Worm (Caenorhabditis elegans) whole organism, L2 larva: ENCODE data around the gene fbxa-169.

Source experiments
- C34F6.9 ChIP-seq: fragments of 150-350 bp; optimal IDR thresholded peaks from 2 replicates; lab custom pipeline; 2014; ENCODE audit warnings: missing biosample characterization, missing genetic modification characterization
- R02D3.7 ChIP-seq: fragments of 150-350 bp; optimal IDR thresholded peaks from 2 replicates; lab custom pipeline; 2014; ENCODE audit warnings: missing biosample characterization, missing genetic modification characterization
- Y55F3AM.14 ChIP-seq: fragments of 200-800 bp; sonication (Bioruptor generic); optimal IDR thresholded peaks from 2 replicates; lab custom pipeline; 2018; ENCODE audit warnings: mild to moderate bottlenecking, missing genetic modification characterization, missing compliant biosample characterization
- ZK546.5 ChIP-seq: sonication (generic microtip); optimal IDR thresholded peaks from 2 replicates; lab custom pipeline; 2017; ENCODE audit warnings: missing biosample characterization, missing genetic modification characterization
- alr-1 ChIP-seq: fragments of 150-350 bp; optimal IDR thresholded peaks from 2 replicates; lab custom pipeline; 2014; ENCODE audit warnings: missing biosample characterization, missing genetic modification characterization
- aly-2 ChIP-seq: fragments of 150-350 bp; optimal IDR thresholded peaks from 2 replicates; lab custom pipeline; 2014; ENCODE audit warnings: missing biosample characterization, missing genetic modification characterization
- ama-1 ChIP-seq: fragments of 150-350 bp; optimal IDR thresholded peaks from 2 replicates; lab custom pipeline; 2018; ENCODE audit warnings: inconsistent platforms
- blmp-1 ChIP-seq: sonication (generic microtip); optimal IDR thresholded peaks from 2 replicates; lab custom pipeline; 2017; ENCODE audit warnings: missing genetic modification characterization, mild to moderate bottlenecking, missing compliant biosample characterization, antibody characterized with exemption, moderate library complexity; ENCODE audit not compliant: insufficient read depth
- crh-2 ChIP-seq: sonication (generic microtip); optimal IDR thresholded peaks from 2 replicates; lab custom pipeline; 2017; ENCODE audit warnings: missing biosample characterization, missing genetic modification characterization
- dmd-4 ChIP-seq: sonication (generic microtip); optimal IDR thresholded peaks from 2 replicates; lab custom pipeline; 2017; ENCODE audit warnings: missing biosample characterization, missing genetic modification characterization
- egl-27 ChIP-seq: sonication (generic microtip); optimal IDR thresholded peaks from 3 replicates; lab custom pipeline; 2017; ENCODE audit warnings: missing biosample characterization, missing genetic modification reagents, missing genetic modification characterization
- elt-3 ChIP-seq: sonication (generic microtip); optimal IDR thresholded peaks from 2 replicates; lab custom pipeline; 2017; ENCODE audit warnings: missing biosample characterization, missing genetic modification characterization
- fos-1 ChIP-seq: fragments of 150-350 bp; optimal IDR thresholded peaks from 2 replicates; lab custom pipeline; 2014; ENCODE audit warnings: missing biosample characterization, missing genetic modification characterization
- gmeb-1 ChIP-seq: fragments of 150-350 bp; optimal IDR thresholded peaks from 2 replicates; lab custom pipeline; 2014; ENCODE audit warnings: missing biosample characterization, missing genetic modification characterization
- lin-11 ChIP-seq: fragments of 150-350 bp; sonication (generic microtip); optimal IDR thresholded peaks from 2 replicates; lab custom pipeline; 2014; ENCODE audit warnings: missing biosample characterization, missing genetic modification characterization, inconsistent platforms, mixed read lengths
- lin-39 ChIP-seq: fragments of 150-350 bp; optimal IDR thresholded peaks from 2 replicates; lab custom pipeline; 2014; ENCODE audit warnings: missing biosample characterization, missing genetic modification reagents, missing genetic modification characterization
- lsy-2 ChIP-seq, 2 experiments: fragments of 150-350 bp in 1 of 2; sonication (generic microtip) in 1 of 2; optimal IDR thresholded peaks; 2 replicates each; lab custom pipeline; 2014 to 2017; ENCODE audit warnings: missing biosample characterization in 2 of 2, missing genetic modification characterization in 2 of 2
- mab-5 ChIP-seq: fragments of 150-350 bp; optimal IDR thresholded peaks from 2 replicates; lab custom pipeline; 2014; ENCODE audit warnings: missing biosample characterization, missing genetic modification characterization
- mdl-1 ChIP-seq, 2 experiments: fragments of 150-350 bp in 1 of 2; sonication (generic microtip) in 1 of 2; optimal IDR thresholded peaks; 2 replicates each; lab custom pipeline; 2017; ENCODE audit warnings: missing biosample characterization in 2 of 2, missing genetic modification characterization in 2 of 2
- nhr-10 ChIP-seq: sonication (generic microtip); optimal IDR thresholded peaks from 2 replicates; lab custom pipeline; 2017; ENCODE audit warnings: missing biosample characterization, missing genetic modification characterization
- nhr-12 ChIP-seq: fragments of 150-350 bp; optimal IDR thresholded peaks from 2 replicates; lab custom pipeline; 2014; ENCODE audit warnings: missing biosample characterization, missing genetic modification characterization
- nhr-129 ChIP-seq: fragments of 150-350 bp; optimal IDR thresholded peaks from 2 replicates; lab custom pipeline; 2014; ENCODE audit warnings: missing biosample characterization, missing genetic modification characterization
- nhr-21 ChIP-seq: fragments of 150-350 bp; optimal IDR thresholded peaks from 2 replicates; lab custom pipeline; 2014; ENCODE audit warnings: missing biosample characterization, missing genetic modification characterization
- nhr-237 ChIP-seq: fragments of 150-350 bp; optimal IDR thresholded peaks from 2 replicates; lab custom pipeline; 2014; ENCODE audit warnings: missing biosample characterization, missing genetic modification characterization
- nhr-25 ChIP-seq: fragments of 150-350 bp; sonication (generic microtip); optimal IDR thresholded peaks from 3 replicates; lab custom pipeline; 2014; ENCODE audit warnings: missing biosample characterization, missing genetic modification characterization
- nhr-6 ChIP-seq: fragments of 150-350 bp; optimal IDR thresholded peaks from 2 replicates; lab custom pipeline; 2014; ENCODE audit warnings: missing biosample characterization, missing genetic modification characterization
- nhr-77 ChIP-seq: fragments of 150-350 bp; optimal IDR thresholded peaks from 2 replicates; lab custom pipeline; 2014; ENCODE audit warnings: missing biosample characterization, missing genetic modification characterization
- peb-1 ChIP-seq: fragments of 150-350 bp; optimal IDR thresholded peaks from 2 replicates; lab custom pipeline; 2014; ENCODE audit warnings: missing biosample characterization, missing genetic modification characterization
- sem-4 ChIP-seq: fragments of 150-350 bp; optimal IDR thresholded peaks from 2 replicates; lab custom pipeline; 2014; ENCODE audit warnings: missing biosample characterization, missing genetic modification reagents, missing genetic modification characterization
- sma-9 ChIP-seq, 2 experiments: fragments of 150-350 bp in 1 of 2; sonication (generic microtip) in 1 of 2; optimal IDR thresholded peaks; 2 replicates each; lab custom pipeline; 2014 to 2016; ENCODE audit warnings: missing genetic modification characterization in 2 of 2, mild to moderate bottlenecking in 1 of 2, missing biosample characterization in 1 of 2, missing compliant biosample characterization in 1 of 2, missing genetic modification reagents in 1 of 2, moderate library complexity in 1 of 2
- snpc-4 ChIP-seq: fragments of 150-350 bp; optimal IDR thresholded peaks from 2 replicates; lab custom pipeline; 2014; ENCODE audit warnings: missing biosample characterization, missing genetic modification characterization
- unc-39 ChIP-seq: fragments of 150-350 bp; optimal IDR thresholded peaks from 2 replicates; lab custom pipeline; 2014; ENCODE audit warnings: missing biosample characterization, missing genetic modification characterization
- unc-55 ChIP-seq: fragments of 150-350 bp; sonication (generic microtip); optimal IDR thresholded peaks from 3 replicates; lab custom pipeline; 2014; ENCODE audit warnings: missing biosample characterization, missing genetic modification reagents, missing genetic modification characterization
- zag-1 ChIP-seq: fragments of 150-350 bp; optimal IDR thresholded peaks from 2 replicates; lab custom pipeline; 2014; ENCODE audit warnings: missing biosample characterization, missing genetic modification characterization
- ztf-1 ChIP-seq: fragments of 200-800 bp; sonication (Bioruptor generic); conservative IDR thresholded peaks from 2 replicates; pipeline ENCODE4 v1.3.6; 2022; ENCODE audit warnings: missing genetic modification characterization, missing compliant biosample characterization
- ztf-4 ChIP-seq: fragments of 150-350 bp; optimal IDR thresholded peaks from 2 replicates; lab custom pipeline; 2014; ENCODE audit warnings: missing biosample characterization, missing genetic modification characterization

Gene fbxa-169

ce11 chrII:13685581-13685980, 37.3 kb downstream of the fbxa-169 start:
- TF ChIP-seq nhr-6 (tag; lab: Kevin White, UChicago) (no peak), unc-39 (no peak), mdl-1 (tag; optimal IDR thresholded peaks at IDR 0.05; lab: Kevin White, UChicago) (no peak), aly-2 (no peak), egl-27 (tag; lab: Kevin White, UChicago) (no peak), nhr-21 (tag; lab: Kevin White, UChicago) (no peak), lin-11 (no peak), alr-1 (no peak), unc-55 (GFP tag; lab: Kevin White, UChicago) (no peak), ZK546.5 (no peak), peb-1 (tag; lab: Kevin White, UChicago) (no peak), sma-9 (GFP tag; optimal IDR thresholded peaks at IDR 0.05; lab: Kevin White, UChicago) (no peak), sma-9 (tag; optimal IDR thresholded peaks at IDR 0.05; lab: Kevin White, UChicago) (no peak), snpc-4 (tag; lab: Kevin White, UChicago) (no peak)

- no peak for TF ChIP-seq elt-3 (tag; lab: Kevin White, UChicago)
- TF ChIP-seq mab-5 (tag; lab: Kevin White, UChicago) = no peak
- no peak for TF ChIP-seq nhr-12 (tag; lab: Kevin White, UChicago)
- TF ChIP-seq nhr-237 = no peak
- no peak for TF ChIP-seq Y55F3AM.14 (GFP tag; lab: Kevin White, UChicago)
- TF ChIP-seq nhr-21 (tag; lab: Kevin White, UChicago) = no peak
- TF ChIP-seq dmd-4 (tag; lab: Kevin White, UChicago) = no peak
- no peak for TF ChIP-seq sem-4 (tag; lab: Kevin White, UChicago)
- TF ChIP-seq ZK546.5 = no peak
- peak; percentile 0 for TF ChIP-seq fos-1 (tag; lab: Kevin White, UChicago)
- TF ChIP-seq gmeb-1 (tag; lab: Kevin White, UChicago) = peak; percentile 25
- no peak for TF ChIP-seq blmp-1 (tag; lab: Kevin White, UChicago)
- no peak for TF ChIP-seq zag-1 (tag; lab: Kevin White, UChicago)
- no peak for TF ChIP-seq nhr-10 (tag; lab: Kevin White, UChicago)
- peak; percentile 44 for TF ChIP-seq unc-55 (GFP tag; lab: Kevin White, UChicago)
- no peak for TF ChIP-seq ama-1 (lab: Kevin White, UChicago)
- no peak for TF ChIP-seq nhr-129 (tag; lab: Kevin White, UChicago)
- peak in 1 of 2 experiments; percentile 70 for TF ChIP-seq lsy-2 (tag; optimal IDR thresholded peaks at IDR 0.05; lab: Kevin White, UChicago)
- no peak for TF ChIP-seq aly-2
- no peak for TF ChIP-seq egl-27 (tag; lab: Kevin White, UChicago)
- TF ChIP-seq R02D3.7 (tag; lab: Kevin White, UChicago) = no peak
- TF ChIP-seq C34F6.9 (tag; lab: Kevin White, UChicago) = peak; percentile 46
- TF ChIP-seq ztf-4 = no peak
- no peak for TF ChIP-seq crh-2
- TF ChIP-seq, all 48 proteins: peak for 5
These were observed 46.4 kb downstream of the fbxa-169 start, which contains the start of gene rpoa-1 for ce11 chrII:13694712-13695111. TSS of gene rpoa-1 (minus strand) at chrII:13694795.

- TF ChIP-seq lsy-2 (tag; optimal IDR thresholded peaks at IDR 0.05; lab: Kevin White, UChicago) = no peak
- peak; percentile 26 for TF ChIP-seq fos-1 (tag; lab: Kevin White, UChicago)
- no peak for TF ChIP-seq nhr-77
- no peak for TF ChIP-seq nhr-25 (tag; lab: Kevin White, UChicago)
- TF ChIP-seq nhr-6 (tag; lab: Kevin White, UChicago) = no peak
- TF ChIP-seq mdl-1 (tag; optimal IDR thresholded peaks at IDR 0.05; lab: Kevin White, UChicago) = no peak
These were observed 47.3 kb downstream of the fbxa-169 start, which contains the start of gene kqt-3 for ce11 chrII:13695343-13696332. TSS of gene kqt-3 (plus strand) at chrII:13696282.

- TF ChIP-seq lin-39 (tag; lab: Kevin White, UChicago) (no peak), sem-4 (tag; lab: Kevin White, UChicago) (no peak), ztf-1 (GFP tag; lab: Robert Waterston, UW) (no peak), R02D3.7 (tag; lab: Kevin White, UChicago) (no peak), ZK546.5 (no peak), C34F6.9 (tag; lab: Kevin White, UChicago) (no peak)
- TF ChIP-seq, all 48 proteins: peak for 0
These were observed 49.4 kb downstream of the fbxa-169 start for ce11 chrII:13697691-13698090.
